Fruit fly (Drosophila melanogaster) whole organism, adult: ENCODE results near the gene CG13933.

Experiments used
- CG11617 ChIP-seq: fragments of 200-800 bp; sonication (Bioruptor generic); optimal IDR thresholded peaks from 2 replicates; lab custom pipeline; 2017; ENCODE audit warnings: mild to moderate bottlenecking, missing biosample characterization, missing genetic modification reagents, missing genetic modification characterization
- CG12768 ChIP-seq: fragments of 200-800 bp; sonication (Bioruptor generic); optimal IDR thresholded peaks from 2 replicates; lab custom pipeline; 2017; ENCODE audit warnings: missing biosample characterization, missing genetic modification characterization, mild to moderate bottlenecking, moderate library complexity, missing genetic modification reagents
- CG14711 ChIP-seq: fragments of 200-800 bp; sonication (Bioruptor generic); optimal IDR thresholded peaks from 2 replicates; lab custom pipeline; 2018; ENCODE audit warnings: missing biosample characterization, mild to moderate bottlenecking, missing genetic modification characterization, moderate library complexity
- CG1620 ChIP-seq: fragments of 200-800 bp; sonication (Bioruptor generic); optimal IDR thresholded peaks from 2 replicates; lab custom pipeline; 2016; ENCODE audit warnings: missing biosample characterization, missing genetic modification characterization
- CG33017 ChIP-seq: fragments of 200-800 bp; sonication (Bioruptor generic); optimal IDR thresholded peaks from 2 replicates; lab custom pipeline; 2018; ENCODE audit warnings: missing biosample characterization, mild to moderate bottlenecking, missing genetic modification characterization, moderate library complexity
- CG5204 ChIP-seq: fragments of 200-800 bp; sonication (Bioruptor generic); optimal IDR thresholded peaks from 2 replicates; lab custom pipeline; 2016; ENCODE audit warnings: missing biosample characterization, missing genetic modification characterization
- CG7045 ChIP-seq: fragments of 200-800 bp; sonication (Bioruptor generic); optimal IDR thresholded peaks from 2 replicates; lab custom pipeline; 2017; ENCODE audit warnings: missing biosample characterization, mild to moderate bottlenecking, missing genetic modification characterization
- CG7101 ChIP-seq: fragments of 200-800 bp; sonication (Bioruptor generic); optimal IDR thresholded peaks from 2 replicates; lab custom pipeline; 2018; ENCODE audit warnings: missing biosample characterization, mild to moderate bottlenecking, missing genetic modification characterization, moderate library complexity
- Clk ChIP-seq: fragments of 200-800 bp; sonication (Bioruptor generic); optimal IDR thresholded peaks from 2 replicates; lab custom pipeline; 2017; ENCODE audit warnings: missing biosample characterization, missing genetic modification characterization
- Crg-1 ChIP-seq: fragments of 200-800 bp; sonication (Bioruptor generic); optimal IDR thresholded peaks from 2 replicates; lab custom pipeline; 2016; ENCODE audit warnings: missing biosample characterization, missing genetic modification characterization
- Hr96 ChIP-seq: fragments of 200-800 bp; sonication (Bioruptor generic); optimal IDR thresholded peaks from 2 replicates; lab custom pipeline; 2016; ENCODE audit warnings: missing biosample characterization, missing genetic modification characterization
- Mnt ChIP-seq: fragments of 200-800 bp; sonication (Bioruptor generic); optimal IDR thresholded peaks from 2 replicates; lab custom pipeline; 2016; ENCODE audit warnings: missing biosample characterization, mild to moderate bottlenecking, missing genetic modification characterization
- bab1 ChIP-seq: fragments of 200-800 bp; sonication (Bioruptor generic); optimal IDR thresholded peaks from 3 replicates; lab custom pipeline; 2019; ENCODE audit warnings: missing biosample characterization, mild to moderate bottlenecking, missing genetic modification characterization, moderate library complexity
- cic ChIP-seq: fragments of 200-800 bp; sonication (Bioruptor generic); optimal IDR thresholded peaks from 2 replicates; lab custom pipeline; 2017; ENCODE audit warnings: missing biosample characterization, mild to moderate bottlenecking, missing genetic modification characterization, moderate library complexity
- cnc ChIP-seq, 2 experiments: fragments of >200 bp; optimal IDR thresholded peaks; 2 replicates each; lab custom pipeline; 2017
- kay ChIP-seq: fragments of 200-800 bp; sonication (Bioruptor generic); peaks from one replicate; lab custom pipeline; 2016; ENCODE audit warnings: missing biosample characterization, missing genetic modification characterization, borderline replicate concordance
- ovo ChIP-seq: fragments of 200-800 bp; sonication (Bioruptor generic); optimal IDR thresholded peaks from 2 replicates; lab custom pipeline; 2016; ENCODE audit warnings: missing biosample characterization, missing genetic modification characterization
- pad ChIP-seq: fragments of 200-800 bp; sonication (Bioruptor generic); optimal IDR thresholded peaks from 3 replicates; lab custom pipeline; 2017; ENCODE audit warnings: missing biosample characterization, missing genetic modification characterization, mild to moderate bottlenecking, moderate library complexity, missing genetic modification reagents
- toe ChIP-seq: fragments of 200-800 bp; sonication (Bioruptor generic); optimal IDR thresholded peaks from 2 replicates; lab custom pipeline; 2016; ENCODE audit warnings: missing biosample characterization, missing genetic modification characterization

Gene CG13933

dm6 chr3L:1727431-1727830 lies 47.5 kb downstream of the CG13933 start:
- TF ChIP-seq cnc (optimal IDR thresholded peaks at IDR 0.05; lab: Kevin White, UChicago): no peak
- peak; percentile 86 for TF ChIP-seq kay (GFP tag; lab: Kevin White, UChicago)

DNA sequence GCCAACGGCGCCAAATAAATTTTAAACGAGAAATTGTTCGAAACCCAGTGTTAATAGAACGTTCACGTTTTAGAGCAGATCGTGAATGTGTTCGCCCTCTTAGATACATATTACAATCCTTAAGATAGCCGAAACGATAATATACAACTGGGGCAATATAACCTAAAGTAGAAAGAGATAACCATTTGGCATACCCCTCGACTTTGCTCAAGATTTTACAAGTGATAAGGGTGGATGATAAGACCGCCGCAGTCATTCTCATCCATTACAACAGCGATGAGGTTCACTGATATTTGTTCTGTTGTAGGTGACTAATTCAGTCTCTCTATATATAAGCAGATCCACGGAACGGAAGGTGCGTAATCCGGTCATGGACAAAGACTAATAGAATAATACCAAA lies 48.2 kb downstream of the CG13933 start:
- TF ChIP-seq kay (GFP tag; lab: Kevin White, UChicago) (peak; percentile 0), cic (GFP tag; lab: Kevin White, UChicago) (peak; percentile 48), CG33017 (tag; lab: Kevin White, UChicago) (no peak), ovo (GFP tag; lab: Kevin White, UChicago) (no peak), Crg-1 (no peak), CG5204 (GFP tag; lab: Kevin White, UChicago) (no peak), Mnt (GFP tag; lab: Kevin White, UChicago) (peak; percentile 8), CG1620 (GFP tag; lab: Kevin White, UChicago) (no peak)

DNA sequence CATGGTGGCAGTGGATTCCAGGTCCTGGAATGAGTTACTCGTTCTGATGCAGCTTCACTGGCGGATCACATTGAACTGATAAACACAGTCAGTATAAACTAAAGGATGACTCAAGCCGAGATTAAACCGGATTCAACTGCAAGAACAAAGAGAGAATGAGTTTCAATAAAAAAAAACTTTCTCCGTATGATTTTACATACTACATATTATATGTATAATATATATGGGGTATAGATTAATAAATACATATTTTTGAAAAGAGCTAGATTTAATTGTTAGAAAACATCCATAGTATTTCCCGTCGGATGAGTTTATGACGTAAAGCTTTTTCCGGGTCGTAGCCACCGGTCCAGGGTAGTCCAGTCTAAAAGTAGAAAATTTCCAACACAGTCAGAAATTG lies 50.9 kb downstream of the CG13933 start, which contains the start of gene CG12035:
Gene CG12035 (plus strand): TSS at position 301 of the 400 bp plus-strand sequence.
- TF ChIP-seq pad (GFP tag; lab: Kevin White, UChicago): no peak
- no peak for TF ChIP-seq Clk (GFP tag; lab: Kevin White, UChicago)
- no peak for TF ChIP-seq CG7101
- TF ChIP-seq CG1620 (GFP tag; lab: Kevin White, UChicago): no peak
- TF ChIP-seq ovo (GFP tag; lab: Kevin White, UChicago): no peak
- no peak for TF ChIP-seq CG7045 (GFP tag; lab: Kevin White, UChicago)
- no peak for TF ChIP-seq cic (GFP tag; lab: Kevin White, UChicago)
- TF ChIP-seq Hr96 (GFP tag; lab: Kevin White, UChicago): no peak
- TF ChIP-seq Crg-1: no peak
- TF ChIP-seq CG12768 (GFP tag; lab: Kevin White, UChicago): no peak
- TF ChIP-seq kay (GFP tag; lab: Kevin White, UChicago): no peak

- TF ChIP-seq cic (GFP tag; lab: Kevin White, UChicago): no peak
- no peak for TF ChIP-seq CG14711
- no peak for TF ChIP-seq CG11617
- TF ChIP-seq cnc (optimal IDR thresholded peaks at IDR 0.05; lab: Kevin White, UChicago): no peak
- TF ChIP-seq pad (GFP tag; lab: Kevin White, UChicago): no peak
- no peak for TF ChIP-seq ovo (GFP tag; lab: Kevin White, UChicago)
- no peak for TF ChIP-seq CG5204 (GFP tag; lab: Kevin White, UChicago)
- TF ChIP-seq CG7045 (GFP tag; lab: Kevin White, UChicago): no peak
- no peak for TF ChIP-seq CG7101
- TF ChIP-seq bab1: no peak
- no peak for TF ChIP-seq CG12768 (GFP tag; lab: Kevin White, UChicago)
- TF ChIP-seq toe: no peak
- no peak for TF ChIP-seq kay (GFP tag; lab: Kevin White, UChicago)
- no peak for TF ChIP-seq Clk (GFP tag; lab: Kevin White, UChicago)
- TF ChIP-seq CG33017 (tag; lab: Kevin White, UChicago): no peak
- TF ChIP-seq Hr96 (GFP tag; lab: Kevin White, UChicago): no peak
- TF ChIP-seq Mnt (GFP tag; lab: Kevin White, UChicago): no peak
These were observed 51.9 kb downstream of the CG13933 start, which contains the start of gene CG18171 for dm6 chr3L:1723053-1723452. Gene CG18171 (minus strand): TSS chr3L:1723153.
